Worm (Caenorhabditis elegans) whole organism, late embryonic: ENCODE data around the gene madf-5.

Experiments
- ceh-18 ChIP-seq: sonication (generic microtip); optimal IDR thresholded peaks from 2 replicates; lab custom pipeline; 2016; ENCODE audit warnings: missing genetic modification characterization, missing compliant biosample characterization
- hlh-15 ChIP-seq: sonication (generic microtip); optimal IDR thresholded peaks from 2 replicates; lab custom pipeline; 2016; ENCODE audit warnings: missing genetic modification characterization, missing compliant biosample characterization
- pax-1 ChIP-seq: fragments of 150-350 bp; optimal IDR thresholded peaks from 2 replicates; lab custom pipeline; 2014; ENCODE audit warnings: missing biosample characterization, missing genetic modification characterization

DNA sequence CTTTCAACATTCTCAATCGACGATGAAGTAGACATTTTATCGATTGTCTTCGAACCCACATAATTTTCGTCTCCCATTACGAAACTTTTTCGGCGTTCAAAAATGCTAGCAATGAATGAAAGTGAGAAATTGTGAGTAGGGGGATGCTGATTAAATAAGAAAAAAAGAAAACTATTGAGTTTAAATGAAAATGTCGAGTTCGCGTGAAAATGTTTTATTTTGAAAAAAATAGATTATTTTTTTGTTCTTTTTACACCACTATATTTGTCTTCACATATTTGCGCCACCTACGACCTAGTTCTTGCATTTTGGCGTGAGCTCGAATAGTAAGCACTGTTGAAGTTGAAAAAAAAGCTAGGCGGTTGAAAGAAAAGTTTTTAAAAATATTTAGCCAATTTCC is 8.8 kb downstream of the madf-5 start, which contains the start of gene C01G12.3:
- TF ChIP-seq ceh-18 (tag; lab: Kevin White, UChicago), result no peak
- TF ChIP-seq hlh-15, result no peak
- TF ChIP-seq pax-1 (tag; lab: Kevin White, UChicago), result no peak
